Fruit fly (Drosophila melanogaster) whole organism, wandering third instar larva: ENCODE measurements around the gene Rat1.

ENCODE experiments used
- CG9705 ChIP-seq: fragments of 200-800 bp; sonication (Bioruptor generic); optimal IDR thresholded peaks from 2 replicates; lab custom pipeline; 2018; ENCODE audit warnings: missing biosample characterization, mild to moderate bottlenecking, missing genetic modification characterization
- Hnf4 ChIP-seq: fragments of 200-800 bp; sonication (Bioruptor generic); optimal IDR thresholded peaks from 2 replicates; lab custom pipeline; 2016; ENCODE audit warnings: missing biosample characterization, mild to moderate bottlenecking, missing genetic modification characterization
- Hr78 ChIP-seq: fragments of >200 bp; optimal IDR thresholded peaks from 2 replicates; lab custom pipeline; 2017; ENCODE audit warnings: missing biosample characterization, missing genetic modification characterization
- Hr83 ChIP-seq: fragments of 200-300 bp; sonication (Bioruptor generic); optimal IDR thresholded peaks from 2 replicates; lab custom pipeline; 2016; ENCODE audit warnings: missing biosample characterization, mild to moderate bottlenecking, missing genetic modification characterization, moderate library complexity; ENCODE audit not compliant: poor library complexity, severe bottlenecking
- Jra ChIP-seq: sonication (Bioruptor generic); optimal IDR thresholded peaks from 2 replicates; lab custom pipeline; 2016; ENCODE audit warnings: missing biosample characterization, missing genetic modification characterization
- N ChIP-seq: fragments of >200 bp; optimal IDR thresholded peaks from 2 replicates; lab custom pipeline; 2018; ENCODE audit warnings: missing biosample characterization, missing external identifiers, missing genetic modification characterization
- Sp1 ChIP-seq: fragments of 200-800 bp; sonication (Bioruptor generic); optimal IDR thresholded peaks from 3 replicates; lab custom pipeline; 2019; ENCODE audit warnings: missing biosample characterization, mild to moderate bottlenecking, missing genetic modification characterization, moderate library complexity
- ey ChIP-seq: fragments of 200-800 bp; sonication (Bioruptor generic); optimal IDR thresholded peaks from 2 replicates; lab custom pipeline; 2016; ENCODE audit warnings: missing biosample characterization, missing genetic modification characterization
- pan ChIP-seq: fragments of >200 bp; optimal IDR thresholded peaks from 2 replicates; lab custom pipeline; 2017
- sage ChIP-seq: fragments of 200-800 bp; sonication (Bioruptor generic); optimal IDR thresholded peaks from 2 replicates; lab custom pipeline; 2016; ENCODE audit warnings: missing biosample characterization, mild to moderate bottlenecking, missing genetic modification characterization
- usp ChIP-seq: fragments of >200 bp; optimal IDR thresholded peaks from 2 replicates; lab custom pipeline; 2017; ENCODE audit warnings: missing biosample characterization, missing genetic modification characterization
- woc ChIP-seq: sonication (Bioruptor generic); optimal IDR thresholded peaks from 2 replicates; lab custom pipeline; 2016; ENCODE audit warnings: missing biosample characterization, mild to moderate bottlenecking, missing genetic modification characterization

dm6 chr2L:6870289-6870688 lies 37.6 kb upstream of the Rat1 start, which contains the start of gene Nha1:
- TF ChIP-seq Jra (no peak), usp (GFP tag; lab: Kevin White, UChicago) (no peak), pan (lab: Kevin White, UChicago) (no peak), Sp1 (GFP tag; lab: Kevin White, UChicago) (no peak), CG9705 (GFP tag; lab: Kevin White, UChicago) (no peak), Hnf4 (GFP tag; lab: Kevin White, UChicago) (no peak), sage (GFP tag; lab: Kevin White, UChicago) (no peak), Hr83 (GFP tag; lab: Kevin White, UChicago) (no peak), N (GFP tag; lab: Kevin White, UChicago) (no peak), ey (GFP tag; lab: Kevin White, UChicago) (no peak), woc (GFP tag; lab: Kevin White, UChicago) (no peak), Hr78 (GFP tag; lab: Kevin White, UChicago) (no peak)
